Worm (Caenorhabditis elegans): ENCODE results near the gene C03B1.3.

DNA sequence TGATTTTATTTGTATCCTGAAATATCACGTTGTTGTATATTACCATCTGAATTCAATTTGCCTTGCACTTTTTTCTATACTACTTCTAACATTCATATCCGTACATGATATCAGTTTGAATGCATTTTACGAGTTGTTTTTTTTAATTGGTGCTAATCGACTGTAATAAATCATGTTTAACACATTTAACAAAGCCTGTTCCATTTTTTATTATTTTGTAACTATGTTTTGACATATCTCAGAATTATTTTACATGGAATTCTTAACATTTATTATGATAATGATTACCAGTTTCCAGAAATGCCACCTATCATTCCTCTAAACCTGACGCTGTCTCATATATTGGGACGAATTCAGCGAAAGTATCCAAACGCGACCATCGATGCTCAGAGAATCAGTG is at the start of gene C03B1.3:
- TF ChIP-seq snpc-4 (tag; optimal IDR thresholded peaks at IDR 0.05), result no peak
- TF ChIP-seq lin-13 (GFP tag; optimal IDR thresholded peaks at IDR 0.05), result no peak
- no peak for TF ChIP-seq elt-1 (tag; optimal IDR thresholded peaks at IDR 0.05)
- no peak for TF ChIP-seq nhr-237 (tag; optimal IDR thresholded peaks at IDR 0.05)
